Worm (Caenorhabditis elegans): ENCODE measurements around the gene ttr-50.

ce11 chrIV:11656144-11656780 is 15.4 kb upstream of the ttr-50 start, which contains the start of gene ZK809.5:
- TF ChIP-seq him-1 (tag; optimal IDR thresholded peaks at IDR 0.05): no peak
- TF ChIP-seq dao-5 (tag; optimal IDR thresholded peaks at IDR 0.05): no peak

All from whole organism, L4/young adult.